Fruit fly (Drosophila melanogaster) whole organism, adult: ENCODE data around the gene p38b.

Experiments
- CG33017 ChIP-seq: fragments of 200-800 bp; sonication (Bioruptor generic); optimal IDR thresholded peaks from 2 replicates; lab custom pipeline; 2018; ENCODE audit warnings: missing biosample characterization, mild to moderate bottlenecking, missing genetic modification characterization, moderate library complexity
- Clk ChIP-seq: fragments of 200-800 bp; sonication (Bioruptor generic); optimal IDR thresholded peaks from 2 replicates; lab custom pipeline; 2017; ENCODE audit warnings: missing biosample characterization, missing genetic modification characterization
- Crg-1 ChIP-seq: fragments of 200-800 bp; sonication (Bioruptor generic); optimal IDR thresholded peaks from 2 replicates; lab custom pipeline; 2016; ENCODE audit warnings: missing biosample characterization, missing genetic modification characterization
- kay ChIP-seq: fragments of 200-800 bp; sonication (Bioruptor generic); peaks from one replicate; lab custom pipeline; 2016; ENCODE audit warnings: missing biosample characterization, missing genetic modification characterization, borderline replicate concordance

- TF ChIP-seq Clk = no peak
- TF ChIP-seq Crg-1 (GFP tag; lab: Kevin White, UChicago) = no peak
- TF ChIP-seq kay = no peak
- no peak for TF ChIP-seq CG33017 (tag; lab: Kevin White, UChicago)
Measured at dm6 chr2L:13820176-13820575, 39.7 kb downstream of the p38b start.
